Fruit fly (Drosophila melanogaster) whole organism, prepupa: ENCODE results near the gene defl.
A peak's percentile ranks its signal among the peaks of the same experiment; 100 is the strongest.

Source experiments
- Blimp-1 ChIP-seq: fragments of 200-800 bp; sonication (Bioruptor generic); optimal IDR thresholded peaks from 3 replicates; lab custom pipeline; 2017; ENCODE audit warnings: missing biosample characterization, missing genetic modification characterization, mild to moderate bottlenecking, moderate library complexity, missing genetic modification reagents
- CG10631 ChIP-seq: fragments of 200-800 bp; sonication (Bioruptor generic); optimal IDR thresholded peaks from 2 replicates; lab custom pipeline; 2016; ENCODE audit warnings: missing biosample characterization, missing genetic modification characterization
- CG11294 ChIP-seq: fragments of 200-800 bp; sonication (Bioruptor generic); IDR thresholded peaks from 2 replicates; pipeline ENCODE4 v1.3.6; 2022; ENCODE audit warnings: missing biosample characterization, missing genetic modification characterization
- CG11762 ChIP-seq: fragments of 200-800 bp; sonication (Bioruptor generic); optimal IDR thresholded peaks from 3 replicates; lab custom pipeline; 2016; ENCODE audit warnings: missing biosample characterization, missing genetic modification characterization; ENCODE audit not compliant: insufficient read depth
- CG11902 ChIP-seq: fragments of 200-800 bp; sonication (Bioruptor generic); optimal IDR thresholded peaks from 3 replicates; lab custom pipeline; 2016; ENCODE audit warnings: missing biosample characterization, missing genetic modification characterization
- CG15336 ChIP-seq: fragments of 200-800 bp; sonication (Bioruptor generic); IDR thresholded peaks from 2 replicates; pipeline ENCODE4 v1.3.6; 2022; ENCODE audit warnings: missing biosample characterization, missing genetic modification characterization
- CG1621 ChIP-seq: fragments of 200-800 bp; sonication (Bioruptor generic); optimal IDR thresholded peaks from 3 replicates; lab custom pipeline; 2018; ENCODE audit warnings: missing biosample characterization, mild to moderate bottlenecking, missing genetic modification characterization
- CG16779 ChIP-seq: fragments of 200-800 bp; sonication (Bioruptor generic); optimal IDR thresholded peaks from 3 replicates; lab custom pipeline; 2017; ENCODE audit warnings: missing biosample characterization, mild to moderate bottlenecking, missing genetic modification characterization
- CG3032 ChIP-seq: fragments of 200-800 bp; optimal IDR thresholded peaks from 2 replicates; lab custom pipeline; 2019; ENCODE audit warnings: missing biosample characterization, mild to moderate bottlenecking, missing genetic modification characterization, moderate library complexity
- CG6163 ChIP-seq: fragments of 200-800 bp; sonication (Bioruptor generic); IDR thresholded peaks from 3 replicates; pipeline ENCODE4 v1.3.6; 2022; ENCODE audit warnings: missing biosample characterization, missing genetic modification characterization
- CG6792 ChIP-seq: fragments of 200-800 bp; sonication (Bioruptor generic); optimal IDR thresholded peaks from 3 replicates; lab custom pipeline; 2016; ENCODE audit warnings: missing biosample characterization, missing genetic modification characterization
- CG6808 ChIP-seq: fragments of 200-800 bp; sonication (Bioruptor generic); optimal IDR thresholded peaks from 3 replicates; lab custom pipeline; 2017; ENCODE audit warnings: missing biosample characterization, missing genetic modification characterization, mild to moderate bottlenecking, moderate library complexity, missing genetic modification reagents
- CG6854 ChIP-seq: fragments of 200-800 bp; sonication (Bioruptor generic); optimal IDR thresholded peaks from 2 replicates; lab custom pipeline; 2017; ENCODE audit warnings: missing biosample characterization, mild to moderate bottlenecking, missing genetic modification characterization
- CG8119 ChIP-seq: fragments of 200-800 bp; sonication (Bioruptor generic); IDR thresholded peaks from 3 replicates; pipeline ENCODE4 v1.3.6; 2022; ENCODE audit warnings: missing biosample characterization, missing genetic modification characterization
- CG8319 ChIP-seq: fragments of 200-800 bp; sonication (Bioruptor generic); optimal IDR thresholded peaks from 3 replicates; lab custom pipeline; 2016; ENCODE audit warnings: missing biosample characterization, missing genetic modification characterization
- CG9139 ChIP-seq: fragments of 200-800 bp; sonication (Bioruptor generic); optimal IDR thresholded peaks from 3 replicates; lab custom pipeline; 2017; ENCODE audit warnings: missing biosample characterization, mild to moderate bottlenecking, missing genetic modification characterization
- Eip78C ChIP-seq: fragments of 200-800 bp; sonication (Bioruptor generic); peaks from one replicate; lab custom pipeline; 2016; ENCODE audit warnings: missing biosample characterization, missing genetic modification characterization
- Ets21C ChIP-seq: fragments of 200-800 bp; sonication (Bioruptor generic); optimal IDR thresholded peaks from 3 replicates; lab custom pipeline; 2016; ENCODE audit warnings: missing biosample characterization, missing genetic modification characterization
- Gug ChIP-seq: fragments of 200-800 bp; sonication (Bioruptor generic); IDR thresholded peaks from 2 replicates; pipeline ENCODE4 v1.3.6; 2022; ENCODE audit warnings: missing biosample characterization, missing genetic modification characterization
- Hr38 ChIP-seq: sonication (Bioruptor generic); optimal IDR thresholded peaks from 2 replicates; lab custom pipeline; 2016; ENCODE audit warnings: missing biosample characterization, missing genetic modification characterization
- Hr39 ChIP-seq: fragments of 200-800 bp; sonication (Bioruptor generic); optimal IDR thresholded peaks from 2 replicates; lab custom pipeline; 2016; ENCODE audit warnings: missing biosample characterization, missing genetic modification characterization
- OdsH ChIP-seq: fragments of 200-800 bp; sonication (Bioruptor generic); optimal IDR thresholded peaks from 3 replicates; lab custom pipeline; 2016; ENCODE audit warnings: missing biosample characterization, missing genetic modification characterization
- Smox ChIP-seq: fragments of 200-800 bp; sonication (Bioruptor generic); optimal IDR thresholded peaks from 3 replicates; lab custom pipeline; 2016; ENCODE audit warnings: missing biosample characterization, missing genetic modification characterization
- Sox102F ChIP-seq: fragments of 200-800 bp; sonication (Bioruptor generic); optimal IDR thresholded peaks from 2 replicates; lab custom pipeline; 2016; ENCODE audit warnings: missing biosample characterization, mild to moderate bottlenecking, missing genetic modification characterization
- Sox14 ChIP-seq: fragments of 200-800 bp; sonication (Bioruptor generic); optimal IDR thresholded peaks from 3 replicates; lab custom pipeline; 2016; ENCODE audit warnings: missing biosample characterization, missing genetic modification characterization
- Sox15 ChIP-seq: fragments of 200-800 bp; sonication (Bioruptor generic); optimal IDR thresholded peaks from 3 replicates; lab custom pipeline; 2016; ENCODE audit warnings: missing biosample characterization, missing genetic modification characterization
- achi ChIP-seq: fragments of 200-800 bp; sonication (Bioruptor generic); optimal IDR thresholded peaks from 3 replicates; lab custom pipeline; 2016; ENCODE audit warnings: missing biosample characterization, missing genetic modification characterization
- cyc ChIP-seq: fragments of 200-800 bp; sonication (Bioruptor generic); optimal IDR thresholded peaks from 3 replicates; lab custom pipeline; 2016; ENCODE audit warnings: missing biosample characterization, missing genetic modification characterization
- dsx ChIP-seq: fragments of 200-800 bp; optimal IDR thresholded peaks from 3 replicates; lab custom pipeline; 2019; ENCODE audit warnings: missing biosample characterization, mild to moderate bottlenecking, missing genetic modification characterization, moderate library complexity; ENCODE audit not compliant: poor library complexity, severe bottlenecking
- eg ChIP-seq: fragments of 200-800 bp; sonication (Bioruptor generic); IDR thresholded peaks from 3 replicates; pipeline ENCODE4 v1.3.6; 2022; ENCODE audit warnings: missing biosample characterization, missing genetic modification characterization
- esn ChIP-seq: fragments of 200-800 bp; sonication (Bioruptor generic); optimal IDR thresholded peaks from 2 replicates; lab custom pipeline; 2016; ENCODE audit warnings: missing biosample characterization, mild to moderate bottlenecking, missing genetic modification characterization, moderate library complexity
- fkh ChIP-seq: fragments of 200-800 bp; sonication (Bioruptor generic); optimal IDR thresholded peaks from 3 replicates; lab custom pipeline; 2017; ENCODE audit warnings: missing biosample characterization, mild to moderate bottlenecking, missing genetic modification characterization, moderate library complexity
- salr ChIP-seq, 2 experiments: fragments of 200-800 bp; sonication (Bioruptor generic); optimal IDR thresholded peaks; 3 replicates each; lab custom pipeline; 2016 to 2018; ENCODE audit warnings: missing biosample characterization in 2 of 2, missing genetic modification characterization in 2 of 2, mild to moderate bottlenecking in 1 of 2
- spab ChIP-seq: fragments of 200-800 bp; sonication (Bioruptor generic); optimal IDR thresholded peaks from 2 replicates; lab custom pipeline; 2017; ENCODE audit warnings: missing biosample characterization, mild to moderate bottlenecking, missing genetic modification characterization, missing genetic modification reagents
- ss ChIP-seq, 2 experiments: fragments of 200-800 bp; sonication (Bioruptor generic); optimal IDR thresholded peaks; 2 replicates in 1 of 2; 3 replicates in 1 of 2; lab custom pipeline; 2017 to 2018; ENCODE audit warnings: mild to moderate bottlenecking in 2 of 2, missing biosample characterization in 2 of 2, missing genetic modification characterization in 2 of 2, moderate library complexity in 1 of 2
- svp ChIP-seq: fragments of 200-800 bp; sonication (Bioruptor generic); peaks from one replicate; lab custom pipeline; 2016; ENCODE audit warnings: missing biosample characterization, missing genetic modification characterization

Gene defl

DNA sequence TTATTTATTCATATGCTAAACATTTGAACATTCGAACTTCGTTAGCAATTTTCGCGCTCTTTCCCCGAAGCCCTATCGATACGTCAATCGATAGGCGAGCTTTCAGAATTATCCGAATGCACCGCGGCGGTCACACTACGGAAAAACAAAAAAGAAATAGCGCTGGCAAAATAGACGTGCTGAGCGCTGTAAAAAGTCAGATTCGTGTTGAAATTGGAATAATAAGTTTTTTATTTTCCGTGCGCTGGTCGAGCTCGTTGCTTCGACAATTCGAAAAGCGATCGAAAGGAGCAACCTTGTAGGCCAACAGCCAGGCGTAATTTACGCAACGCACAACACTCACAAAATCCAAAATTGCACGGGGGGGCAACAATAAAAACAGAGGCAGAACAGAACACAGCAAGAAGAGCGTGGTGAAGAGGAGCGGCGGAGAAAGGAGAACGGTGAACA, 25.0 kb upstream of the defl start, which contains the start of gene Ubc4 (continued):
- TF ChIP-seq CG10631 (no peak), CG16779 (tag; lab: Kevin White, UChicago) (no peak), esn (GFP tag; lab: Kevin White, UChicago) (peak; percentile 52), Hr39 (GFP tag; lab: Kevin White, UChicago) (no peak), ss (GFP tag; optimal IDR thresholded peaks at IDR 0.05; lab: Kevin White, UChicago) (no peak), Ets21C (GFP tag; lab: Kevin White, UChicago) (no peak), Sox14 (peak; percentile 70), Eip78C (GFP tag; lab: Kevin White, UChicago) (no peak), CG3032 (tag; lab: Kevin White, UChicago) (peak; percentile 34), svp (GFP tag; lab: Kevin White, UChicago) (peak; percentile 72), CG6854 (GFP tag; lab: Kevin White, UChicago) (peak; percentile 39), Sox102F (GFP tag; lab: Kevin White, UChicago) (no peak), Gug (GFP tag; lab: Robert Waterston, UW) (no peak), CG11902 (no peak), CG9139 (no peak)

DNA sequence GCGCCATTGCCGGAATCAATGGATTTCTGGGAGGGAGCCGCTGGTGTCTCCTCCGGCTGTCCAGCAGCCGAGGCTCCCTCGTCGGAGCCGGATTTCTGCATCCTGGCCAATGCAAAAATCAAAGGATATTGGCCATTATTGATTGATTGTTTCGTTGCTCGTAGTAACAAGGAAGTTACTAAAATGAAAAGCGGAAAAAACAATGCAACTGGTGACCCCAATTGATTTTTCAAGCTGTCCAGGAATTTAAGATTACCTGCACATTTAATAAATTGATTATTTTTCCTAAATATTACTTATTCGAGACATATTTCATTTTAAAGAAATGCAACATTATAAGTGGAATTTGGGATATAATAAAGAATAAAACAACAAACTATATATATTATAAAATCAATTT, 19.7 kb upstream of the defl start, which contains the start of gene CG6761:
CG6761 (minus strand) TSS at position 101 of the 400 bp plus-strand sequence.
- TF ChIP-seq CG6163 (GFP tag; lab: Robert Waterston, UW): no peak
- no peak for TF ChIP-seq CG11294 (GFP tag; lab: Robert Waterston, UW)
- no peak for TF ChIP-seq CG6792 (GFP tag; lab: Kevin White, UChicago)
- no peak for TF ChIP-seq CG9139
- no peak for TF ChIP-seq Sox102F (GFP tag; lab: Kevin White, UChicago)
- TF ChIP-seq, all 60 proteins: peak for 0

DNA sequence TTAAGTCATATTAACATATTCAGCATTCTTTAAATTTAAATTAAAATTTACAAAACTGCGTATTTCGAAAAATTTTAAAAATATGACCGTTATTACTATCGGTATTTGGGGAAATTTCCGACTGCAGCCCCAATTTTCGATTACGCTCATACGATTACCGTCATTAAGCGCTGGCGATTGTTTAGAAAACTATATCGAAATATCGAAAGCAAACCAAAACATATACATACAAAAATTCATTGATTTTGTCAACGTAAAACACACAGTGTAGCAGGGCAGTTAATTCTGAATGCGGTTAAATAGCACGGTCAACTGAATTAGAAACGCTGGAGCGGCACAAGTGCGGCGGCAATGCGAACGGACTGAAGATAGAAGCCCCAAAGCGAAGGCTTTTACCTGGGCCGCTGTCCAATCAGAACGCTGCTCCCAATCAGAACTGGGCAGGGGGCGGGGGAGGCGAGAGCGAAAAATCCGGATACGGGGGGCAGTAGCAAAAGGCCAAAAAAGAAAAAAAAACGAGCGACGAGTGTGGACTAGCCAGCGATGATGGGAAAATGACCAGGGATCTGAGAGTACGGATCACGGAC, 19.0 kb upstream of the defl start, which contains the start of gene CG16711:
CG16711 (plus strand) TSS at position 170 of the 587 bp plus-strand sequence.
- TF ChIP-seq Hr38: no peak
- TF ChIP-seq esn (GFP tag; lab: Kevin White, UChicago): peak; percentile 9
- peak; percentile 63 for TF ChIP-seq svp (GFP tag; lab: Kevin White, UChicago)
- peak; percentile 85 for TF ChIP-seq CG1621 (tag; lab: Kevin White, UChicago)
- no peak for TF ChIP-seq salr (GFP tag; optimal IDR thresholded peaks at IDR 0.05; lab: Kevin White, UChicago)
- TF ChIP-seq eg (GFP tag; lab: Robert Waterston, UW): 0 out of 3 replicates have a peak, but pooled peaks have one; percentile 28

DNA sequence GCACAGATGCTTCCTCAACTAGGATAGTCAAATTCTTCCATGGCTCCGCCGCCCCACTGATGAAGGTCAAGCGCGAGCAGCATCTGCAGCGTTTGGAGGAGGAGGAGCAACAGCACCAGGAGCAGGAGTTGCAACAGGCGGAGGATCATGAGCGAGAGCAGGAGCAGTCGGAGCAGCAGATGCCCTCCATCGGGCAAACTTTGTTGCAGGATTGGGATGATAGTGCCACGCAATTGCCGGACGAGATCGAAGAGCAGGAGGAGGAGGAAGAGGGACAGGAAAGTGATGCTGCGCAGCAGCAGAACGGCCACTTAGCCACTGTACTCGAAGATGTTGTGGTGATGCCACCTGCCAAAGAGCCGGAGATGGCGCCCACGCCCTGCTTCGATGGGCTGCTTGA, 17.6 kb upstream of the defl start:
- no peak for TF ChIP-seq cyc (GFP tag; lab: Kevin White, UChicago)
- TF ChIP-seq CG1621 (tag; lab: Kevin White, UChicago): no peak
- no peak for TF ChIP-seq OdsH (GFP tag; lab: Kevin White, UChicago)

DNA sequence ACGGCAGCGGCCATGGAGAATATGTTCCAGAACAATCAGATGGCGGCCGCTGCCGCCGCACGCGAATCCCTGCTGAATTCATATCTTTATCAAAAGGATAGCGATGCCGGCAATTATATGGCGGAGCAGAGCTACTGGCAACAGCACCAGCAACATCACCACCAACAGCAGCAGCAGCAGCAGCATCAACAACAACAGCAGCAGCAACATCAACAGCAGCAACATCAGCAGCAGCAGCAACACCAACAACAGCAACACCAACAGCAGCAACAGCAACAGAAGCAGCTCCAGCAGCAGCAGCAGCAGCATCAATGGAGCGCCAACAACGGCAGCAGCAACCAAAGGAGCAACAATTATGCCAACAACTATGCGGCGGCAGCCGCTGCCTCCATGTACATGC, 14.4 kb upstream of the defl start:
- TF ChIP-seq CG8119 (no peak), fkh (GFP tag; lab: Kevin White, UChicago) (no peak), CG11294 (GFP tag; lab: Robert Waterston, UW) (no peak), CG1621 (tag; lab: Kevin White, UChicago) (no peak), Blimp-1 (no peak), achi (GFP tag; lab: Kevin White, UChicago) (no peak), dsx (GFP tag; lab: Kevin White, UChicago) (no peak), CG6163 (GFP tag; lab: Robert Waterston, UW) (no peak), Hr38 (no peak), Sox15 (GFP tag; lab: Kevin White, UChicago) (no peak), CG6808 (GFP tag; lab: Kevin White, UChicago) (no peak), Ets21C (GFP tag; lab: Kevin White, UChicago) (no peak), spab (no peak), Sox102F (GFP tag; lab: Kevin White, UChicago) (no peak), CG15336 (GFP tag; lab: Robert Waterston, UW) (no peak), CG8319 (GFP tag; lab: Kevin White, UChicago) (no peak), Smox (GFP tag; lab: Kevin White, UChicago) (no peak), ss (GFP tag; optimal IDR thresholded peaks at IDR 0.05; lab: Kevin White, UChicago) (no peak), salr (GFP tag; optimal IDR thresholded peaks at IDR 0.05; lab: Kevin White, UChicago) (no peak), CG11762 (GFP tag; lab: Kevin White, UChicago) (no peak)
